Worm (Caenorhabditis elegans): Measurements from ENCODE around the gene alh-2.

DNA sequence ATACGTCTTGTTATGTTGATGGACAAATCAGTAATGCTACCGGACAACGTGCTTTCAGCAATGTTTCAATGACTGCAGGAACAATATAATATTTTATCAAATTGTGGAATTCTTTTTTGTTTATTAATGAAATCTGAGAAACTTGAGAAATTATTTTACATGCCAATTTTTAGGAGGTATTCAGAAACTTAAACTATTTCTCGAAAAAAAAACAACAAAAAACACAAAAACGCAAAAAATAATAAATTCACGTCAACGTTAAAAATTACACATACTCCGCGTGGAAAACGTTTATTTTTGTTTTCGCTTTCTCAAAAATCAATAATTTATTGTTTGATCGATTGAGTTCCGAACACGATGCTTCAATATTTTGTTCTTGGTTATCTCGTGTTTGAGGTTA lies 1.8 kb upstream of the alh-2 start, which contains the start of gene Y46H3D.1:
- TF ChIP-seq him-1 (tag; optimal IDR thresholded peaks at IDR 0.05) (no peak), W03F9.2 (tag; optimal IDR thresholded peaks at IDR 0.05) (no peak)
